Worm (Caenorhabditis elegans) whole organism, L1 larva: Measurements from ENCODE around the gene srh-186.

Source experiments
- C16A3.4 ChIP-seq: fragments of 150-350 bp; optimal IDR thresholded peaks from 2 replicates; lab custom pipeline; 2014; ENCODE audit warnings: missing biosample characterization, missing genetic modification characterization
- F16B12.6 ChIP-seq: fragments of 150-350 bp; optimal IDR thresholded peaks from 2 replicates; lab custom pipeline; 2014; ENCODE audit warnings: missing biosample characterization, missing genetic modification characterization
- alr-1 ChIP-seq: fragments of 200-800 bp; sonication (Bioruptor generic); optimal IDR thresholded peaks from 2 replicates; lab custom pipeline; 2018; ENCODE audit warnings: borderline replicate concordance, mild to moderate bottlenecking, missing genetic modification characterization, missing compliant biosample characterization
- aly-2 ChIP-seq: fragments of 150-350 bp; optimal IDR thresholded peaks from 2 replicates; lab custom pipeline; 2014; ENCODE audit warnings: missing biosample characterization, missing genetic modification characterization
- blmp-1 ChIP-seq: fragments of 150-350 bp; optimal IDR thresholded peaks from 2 replicates; lab custom pipeline; 2014; ENCODE audit warnings: missing biosample characterization, missing genetic modification characterization
- ceh-8 ChIP-seq: fragments of 200-800 bp; sonication (Bioruptor generic); optimal IDR thresholded peaks from 2 replicates; lab custom pipeline; 2018; ENCODE audit warnings: mild to moderate bottlenecking, missing genetic modification characterization, moderate library complexity, missing compliant biosample characterization
- ceh-82 ChIP-seq, 3 experiments: fragments of 150-350 bp in 1 of 3; sonication (generic microtip) in 2 of 3; optimal IDR thresholded peaks; 2 replicates each; lab custom pipeline; 2014 to 2017; ENCODE audit warnings: missing biosample characterization in 3 of 3, missing genetic modification characterization in 3 of 3
- ces-1 ChIP-seq: fragments of 150-350 bp; optimal IDR thresholded peaks from 2 replicates; lab custom pipeline; 2014; ENCODE audit warnings: missing biosample characterization, missing genetic modification reagents, missing genetic modification characterization
- efl-1 ChIP-seq, 4 experiments: fragments of 150-350 bp; optimal IDR thresholded peaks in 3 of 4; peaks in 1 of 4; 1 replicate in 1 of 4; 2 replicates in 3 of 4; lab custom pipeline; 2014; ENCODE audit warnings: missing biosample characterization in 2 of 4, missing genetic modification characterization in 2 of 4, missing genetic modification reagents in 2 of 4
- egl-13 ChIP-seq: sonication (generic microtip); optimal IDR thresholded peaks from 2 replicates; lab custom pipeline; 2016; ENCODE audit warnings: missing genotype, missing genetic modification reagents, missing genetic modification characterization, missing compliant biosample characterization
- elt-2 ChIP-seq: sonication (generic microtip); optimal IDR thresholded peaks from 2 replicates; lab custom pipeline; 2016; ENCODE audit warnings: missing genetic modification characterization, mild to moderate bottlenecking, inconsistent platforms, missing compliant biosample characterization, missing genetic modification reagents
- fkh-4 ChIP-seq: sonication (generic microtip); optimal IDR thresholded peaks from 2 replicates; lab custom pipeline; 2016; ENCODE audit warnings: missing compliant biosample characterization, missing genetic modification characterization, borderline replicate concordance
- fkh-8 ChIP-seq: sonication (generic microtip); optimal IDR thresholded peaks from 2 replicates; lab custom pipeline; 2016; ENCODE audit warnings: mild to moderate bottlenecking, missing genetic modification characterization, missing compliant biosample characterization
- fos-1 ChIP-seq: fragments of 150-350 bp; optimal IDR thresholded peaks from 2 replicates; lab custom pipeline; 2014; ENCODE audit warnings: missing biosample characterization, missing genetic modification characterization
- hpl-2 ChIP-seq: fragments of 150-350 bp; optimal IDR thresholded peaks from 2 replicates; lab custom pipeline; 2014; ENCODE audit warnings: missing biosample characterization, missing genetic modification reagents, missing genetic modification characterization
- isw-1 ChIP-seq: fragments of 200-800 bp; sonication (Bioruptor generic); IDR thresholded peaks from 2 replicates; pipeline ENCODE4 v1.3.6; 2022; ENCODE audit warnings: missing genetic modification characterization, missing compliant biosample characterization
- lin-13 ChIP-seq: fragments of 150-350 bp; optimal IDR thresholded peaks from 2 replicates; lab custom pipeline; 2014; ENCODE audit warnings: missing biosample characterization, missing genetic modification reagents, missing genetic modification characterization
- lin-15B ChIP-seq: fragments of 150-350 bp; sonication (generic microtip); optimal IDR thresholded peaks from 3 replicates; lab custom pipeline; 2014; ENCODE audit warnings: missing biosample characterization, missing genetic modification characterization
- lin-35 ChIP-seq, 2 experiments: fragments of 150-350 bp; optimal IDR thresholded peaks; 2 replicates each; lab custom pipeline; 2014; ENCODE audit warnings: missing biosample characterization in 2 of 2, missing genetic modification characterization in 2 of 2, missing genetic modification reagents in 2 of 2
- lir-3 ChIP-seq: sonication (generic microtip); optimal IDR thresholded peaks from 2 replicates; lab custom pipeline; 2016; ENCODE audit warnings: mild to moderate bottlenecking, missing genetic modification characterization, moderate library complexity, missing compliant biosample characterization; ENCODE audit not compliant: poor library complexity
- lsy-2 ChIP-seq, 2 experiments: fragments of 150-350 bp; optimal IDR thresholded peaks; 2 replicates each; lab custom pipeline; 2014; ENCODE audit warnings: missing biosample characterization in 2 of 2, missing genetic modification characterization in 2 of 2
- mab-9 ChIP-seq: fragments of 200-800 bp; sonication (Bioruptor generic); IDR thresholded peaks from 2 replicates; pipeline ENCODE4 v1.3.6; 2022; ENCODE audit warnings: missing genetic modification reagents, missing genetic modification characterization, missing compliant biosample characterization
- mdl-1 ChIP-seq, 2 experiments: fragments of 150-350 bp; optimal IDR thresholded peaks; 2 replicates each; lab custom pipeline; 2014 to 2017; ENCODE audit warnings: missing biosample characterization in 2 of 2, missing genetic modification characterization in 2 of 2, inconsistent platforms in 1 of 2
- mef-2 ChIP-seq: fragments of 150-350 bp; optimal IDR thresholded peaks from 2 replicates; lab custom pipeline; 2014; ENCODE audit warnings: missing biosample characterization, missing genetic modification characterization
- mep-1 ChIP-seq: fragments of 150-350 bp; optimal IDR thresholded peaks from 2 replicates; lab custom pipeline; 2014; ENCODE audit warnings: missing biosample characterization, missing genetic modification characterization
- nhr-11 ChIP-seq: fragments of 150-350 bp; optimal IDR thresholded peaks from 2 replicates; lab custom pipeline; 2014; ENCODE audit warnings: missing biosample characterization, missing genetic modification characterization
- nhr-76 ChIP-seq: sonication (generic microtip); optimal IDR thresholded peaks from 2 replicates; lab custom pipeline; 2017; ENCODE audit warnings: missing biosample characterization, missing genetic modification characterization
- nhr-77 ChIP-seq: fragments of 150-350 bp; optimal IDR thresholded peaks from 2 replicates; lab custom pipeline; 2014; ENCODE audit warnings: missing biosample characterization, missing genetic modification characterization
- nhr-84 ChIP-seq: sonication (generic microtip); optimal IDR thresholded peaks from 2 replicates; lab custom pipeline; 2017; ENCODE audit warnings: missing biosample characterization, missing genetic modification characterization
- nhr-90 ChIP-seq: sonication (generic microtip); optimal IDR thresholded peaks from 2 replicates; lab custom pipeline; 2016; ENCODE audit warnings: mild to moderate bottlenecking, missing genetic modification characterization, missing compliant biosample characterization; ENCODE audit not compliant: poor library complexity
- skn-1 ChIP-seq: fragments of 150-350 bp; optimal IDR thresholded peaks from 2 replicates; lab custom pipeline; 2014; ENCODE audit warnings: missing biosample characterization, missing genetic modification characterization
- sox-4 ChIP-seq: sonication (generic microtip); optimal IDR thresholded peaks from 2 replicates; lab custom pipeline; 2016; ENCODE audit warnings: missing genetic modification characterization, missing compliant biosample characterization
- sup-37 ChIP-seq: fragments of 200-800 bp; sonication (Bioruptor generic); optimal IDR thresholded peaks from 2 replicates; lab custom pipeline; 2018; ENCODE audit warnings: mild to moderate bottlenecking, missing genetic modification characterization, missing compliant biosample characterization
- swsn-7 ChIP-seq: sonication (generic microtip); optimal IDR thresholded peaks from 2 replicates; lab custom pipeline; 2016; ENCODE audit warnings: missing genetic modification characterization, missing compliant biosample characterization
- tbx-2 ChIP-seq: sonication (generic microtip); optimal IDR thresholded peaks from 2 replicates; lab custom pipeline; 2016; ENCODE audit warnings: missing genetic modification characterization, missing compliant biosample characterization
- unc-130 ChIP-seq: fragments of 150-350 bp; optimal IDR thresholded peaks from 2 replicates; lab custom pipeline; 2017; ENCODE audit warnings: missing biosample characterization, missing genetic modification characterization, inconsistent platforms
- unc-86 ChIP-seq: sonication (generic microtip); optimal IDR thresholded peaks from 2 replicates; lab custom pipeline; 2016; ENCODE audit warnings: missing genetic modification characterization, missing compliant biosample characterization
- zag-1 ChIP-seq: fragments of 150-350 bp; optimal IDR thresholded peaks from 2 replicates; lab custom pipeline; 2014; ENCODE audit warnings: missing biosample characterization, missing genetic modification characterization

srh-186 gene

DNA sequence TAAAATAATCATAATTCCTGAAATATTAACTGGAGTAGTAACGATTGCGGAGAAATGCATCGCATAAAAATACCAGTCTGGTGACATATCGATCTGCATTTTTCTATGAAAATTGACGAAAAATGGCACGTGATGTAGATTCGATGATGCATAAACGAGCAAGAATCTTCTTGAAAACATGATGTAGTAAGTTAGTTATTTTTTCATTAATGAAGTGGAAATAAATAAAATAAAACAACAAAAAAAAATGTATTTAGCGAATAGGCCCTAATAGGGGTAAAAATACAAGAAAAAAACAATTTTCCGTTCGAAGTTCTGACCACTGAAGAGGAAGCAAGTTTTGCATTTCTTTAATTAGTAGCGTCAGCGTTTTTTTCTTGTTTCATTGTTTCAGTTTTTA, 9.5 kb downstream of the srh-186 start, which contains the start of gene sri-2:
TSS of gene sri-2 (minus strand) at position 101 of the 400 bp plus-strand sequence.
- TF ChIP-seq unc-86 (tag; lab: Kevin White, UChicago) (no peak), fkh-8 (tag; lab: Kevin White, UChicago) (peak; percentile 39)

ce11 chrV:15967542-15967941, 11.9 kb downstream of the srh-186 start, which contains the start of gene sri-1:
sri-1 (minus strand) TSS chrV:15967642.
- no peak for TF ChIP-seq sox-4 (tag; lab: Kevin White, UChicago)
- no peak for TF ChIP-seq lir-3 (tag; lab: Kevin White, UChicago)
- TF ChIP-seq hpl-2 (GFP tag; lab: Kevin White, UChicago): no peak
- TF ChIP-seq fos-1 (tag; lab: Kevin White, UChicago): no peak
- TF ChIP-seq fkh-4 (tag; lab: Kevin White, UChicago): no peak
- no peak for TF ChIP-seq mep-1 (tag; lab: Kevin White, UChicago)
- no peak for TF ChIP-seq nhr-77
- TF ChIP-seq tbx-2 (tag; lab: Kevin White, UChicago): no peak
- no peak for TF ChIP-seq lsy-2 (tag; optimal IDR thresholded peaks at IDR 0.05; lab: Kevin White, UChicago)
- no peak for TF ChIP-seq ces-1
- TF ChIP-seq aly-2 (tag; lab: Kevin White, UChicago): no peak
- no peak for TF ChIP-seq lin-15B (tag; lab: Kevin White, UChicago)
- TF ChIP-seq lin-13 (GFP tag; lab: Kevin White, UChicago): no peak
- TF ChIP-seq sup-37 (GFP tag; lab: Kevin White, UChicago): no peak
- TF ChIP-seq zag-1 (tag; lab: Kevin White, UChicago): no peak
- TF ChIP-seq nhr-76: no peak
- no peak for TF ChIP-seq nhr-11

DNA sequence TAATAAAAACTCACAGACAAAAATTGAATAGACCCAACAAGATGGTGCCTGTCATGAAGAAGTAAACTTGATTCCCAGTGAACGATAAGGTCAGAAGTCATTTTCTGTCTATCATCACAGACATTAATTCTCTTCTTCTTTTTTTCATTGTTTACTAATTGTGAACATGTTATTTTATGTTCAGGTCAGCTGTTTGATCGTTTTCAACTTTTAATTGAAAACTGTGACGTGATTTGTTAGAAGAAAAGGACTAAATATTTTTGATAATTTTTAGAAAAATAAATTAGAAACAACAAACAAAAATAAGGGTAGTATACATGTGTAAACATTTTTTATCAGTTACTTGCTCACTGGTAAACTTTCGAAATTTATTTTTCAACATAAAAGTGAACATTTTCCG, 14.1 kb downstream of the srh-186 start, which contains the start of gene F36G9.7:
TSS of gene F36G9.7 (minus strand) at position 101 of the 400 bp plus-strand sequence.
- TF ChIP-seq hpl-2 (GFP tag; lab: Kevin White, UChicago) (no peak), skn-1 (tag; lab: Kevin White, UChicago) (no peak), nhr-77 (no peak), sup-37 (GFP tag; lab: Kevin White, UChicago) (no peak), nhr-90 (tag; lab: Kevin White, UChicago) (no peak), lin-13 (GFP tag; lab: Kevin White, UChicago) (no peak), F16B12.6 (tag; lab: Kevin White, UChicago) (no peak), fkh-4 (tag; lab: Kevin White, UChicago) (no peak), ces-1 (no peak), elt-2 (tag; lab: Kevin White, UChicago) (no peak), efl-1 (optimal IDR thresholded peaks at IDR 0.05; lab: Kevin White, UChicago) (no peak), efl-1 (GFP tag; optimal IDR thresholded peaks at IDR 0.05 in 1 of 2; lab: Kevin White, UChicago) (no peak), ceh-8 (GFP tag; lab: Kevin White, UChicago) (no peak), nhr-76 (no peak), alr-1 (no peak)

DNA sequence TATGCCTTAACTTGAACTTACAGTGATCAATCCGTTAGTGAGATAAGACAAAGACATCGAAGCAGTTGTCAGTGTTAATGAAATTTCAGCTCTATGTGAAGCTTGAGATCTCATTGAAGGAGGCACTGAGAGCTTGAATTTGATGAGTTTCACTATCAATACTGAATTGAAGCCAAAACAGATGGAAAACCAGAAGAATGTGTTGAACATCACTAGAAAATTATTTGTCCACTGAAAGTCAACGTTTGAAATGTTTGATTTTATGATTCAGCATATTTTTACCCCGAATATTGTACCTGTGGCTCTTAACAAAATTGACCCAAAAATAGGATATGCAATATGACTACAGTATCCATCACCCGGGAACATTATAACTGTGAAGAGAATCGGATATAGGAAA, 15.2 kb downstream of the srh-186 start:
- no peak for TF ChIP-seq ceh-82 (tag; optimal IDR thresholded peaks at IDR 0.05; lab: Kevin White, UChicago)
- no peak for TF ChIP-seq unc-130 (tag; lab: Kevin White, UChicago)
- no peak for TF ChIP-seq mef-2 (tag; lab: Kevin White, UChicago)
- TF ChIP-seq mab-9 (GFP tag; lab: Robert Waterston, UW): no peak
- TF ChIP-seq isw-1 (GFP tag; lab: Robert Waterston, UW): no peak
- TF ChIP-seq sup-37 (GFP tag; lab: Kevin White, UChicago): no peak
- no peak for TF ChIP-seq blmp-1 (tag; lab: Kevin White, UChicago)
- TF ChIP-seq aly-2 (tag; lab: Kevin White, UChicago): no peak
- no peak for TF ChIP-seq nhr-76
- TF ChIP-seq C16A3.4 (tag; lab: Kevin White, UChicago): no peak
- TF ChIP-seq lin-35 (GFP tag; optimal IDR thresholded peaks at IDR 0.05; lab: Kevin White, UChicago): no peak
- TF ChIP-seq egl-13 (tag; lab: Kevin White, UChicago): no peak
- TF ChIP-seq swsn-7 (tag; lab: Kevin White, UChicago): no peak
- no peak for TF ChIP-seq mdl-1 (tag; optimal IDR thresholded peaks at IDR 0.05; lab: Kevin White, UChicago)
- TF ChIP-seq nhr-84 (tag; lab: Kevin White, UChicago): no peak
